Worm (Caenorhabditis elegans) whole organism, midembryonic: ENCODE measurements around the gene idpp-15.

Source experiments
- T22C8.4 ChIP-seq: fragments of 200-800 bp; sonication (Bioruptor generic); IDR thresholded peaks from 2 replicates; pipeline ENCODE4 v1.3.6; 2022; ENCODE audit warnings: missing genetic modification characterization, missing compliant biosample characterization
- cog-1 ChIP-seq: sonication (generic microtip); optimal IDR thresholded peaks from 2 replicates; lab custom pipeline; 2016; ENCODE audit warnings: missing genetic modification characterization, missing compliant biosample characterization
- flt-1 ChIP-seq: fragments of 200-800 bp; sonication (Bioruptor generic); IDR thresholded peaks from 2 replicates; pipeline ENCODE4 v1.3.6; 2022; ENCODE audit warnings: missing genetic modification characterization, missing compliant biosample characterization
- klf-2 ChIP-seq: fragments of 200-800 bp; sonication (Bioruptor generic); conservative IDR thresholded peaks from 2 replicates; pipeline ENCODE4 v1.3.6; 2022; ENCODE audit warnings: missing genetic modification reagents, missing genetic modification characterization, missing compliant biosample characterization
- med-1 ChIP-seq: sonication (generic microtip); optimal IDR thresholded peaks from 2 replicates; lab custom pipeline; 2017; ENCODE audit warnings: missing genetic modification characterization, mild to moderate bottlenecking, missing compliant biosample characterization, antibody characterized with exemption, missing genetic modification reagents; ENCODE audit not compliant: insufficient read depth
- ztf-23 ChIP-seq: fragments of 200-800 bp; sonication (Bioruptor generic); IDR thresholded peaks from 2 replicates; pipeline ENCODE4 v1.3.6; 2022; ENCODE audit warnings: missing genetic modification reagents, missing genetic modification characterization, missing compliant biosample characterization
- ztf-29 ChIP-seq: fragments of 200-800 bp; sonication (Bioruptor generic); IDR thresholded peaks from 2 replicates; pipeline ENCODE4 v1.3.6; 2022; ENCODE audit warnings: missing genetic modification reagents, missing genetic modification characterization, missing compliant biosample characterization

- no peak for TF ChIP-seq flt-1 (GFP tag; lab: Robert Waterston, UW)
- TF ChIP-seq T22C8.4 = no peak
- TF ChIP-seq ztf-29 (GFP tag; lab: Robert Waterston, UW) = no peak
- no peak for TF ChIP-seq klf-2 (GFP tag; lab: Robert Waterston, UW)
- no peak for TF ChIP-seq ztf-23 (GFP tag; lab: Robert Waterston, UW)
- TF ChIP-seq cog-1 (tag; lab: Kevin White, UChicago) = no peak
- TF ChIP-seq med-1 (GFP tag; lab: Kevin White, UChicago) = no peak
These were observed 15.7 kb upstream of the idpp-15 start for ce11 chrIII:8509218-8509617.
